Worm (Caenorhabditis elegans) whole organism, mixed stage, embryonic: ENCODE data around the gene pmp-2.

Source experiments
- M03D4.4 ChIP-seq: sonication (generic microtip); optimal IDR thresholded peaks from 2 replicates; lab custom pipeline; 2017; ENCODE audit warnings: mild to moderate bottlenecking, missing genetic modification characterization, missing compliant biosample characterization
- bed-3 ChIP-seq: fragments of 200-800 bp; sonication (Bioruptor generic); optimal IDR thresholded peaks from 3 replicates; lab custom pipeline; 2018; ENCODE audit warnings: mild to moderate bottlenecking, missing genetic modification characterization, moderate library complexity, missing compliant biosample characterization
- blmp-1 ChIP-seq: fragments of 150-350 bp; optimal IDR thresholded peaks from 2 replicates; lab custom pipeline; 2014; ENCODE audit warnings: missing biosample characterization, missing genetic modification characterization
- ceh-39 ChIP-seq: fragments of 150-350 bp; optimal IDR thresholded peaks from 2 replicates; lab custom pipeline; 2014; ENCODE audit warnings: missing biosample characterization, missing genetic modification characterization
- ceh-43 ChIP-seq: fragments of 200-800 bp; sonication (Bioruptor generic); optimal IDR thresholded peaks from 2 replicates; lab custom pipeline; 2018; ENCODE audit warnings: mild to moderate bottlenecking, missing genetic modification characterization, moderate library complexity, missing compliant biosample characterization
- ceh-83 ChIP-seq: fragments of 200-800 bp; sonication (Bioruptor generic); optimal IDR thresholded peaks from 2 replicates; lab custom pipeline; 2018; ENCODE audit warnings: mild to moderate bottlenecking, missing genetic modification characterization, missing compliant biosample characterization
- ces-1 ChIP-seq: fragments of 150-350 bp; optimal IDR thresholded peaks from 2 replicates; lab custom pipeline; 2014; ENCODE audit warnings: missing biosample characterization, missing genetic modification reagents, missing genetic modification characterization
- cnd-1 ChIP-seq: fragments of 200-800 bp; sonication (Bioruptor generic); optimal IDR thresholded peaks from 2 replicates; lab custom pipeline; 2018; ENCODE audit warnings: mild to moderate bottlenecking, missing genetic modification characterization, missing compliant biosample characterization
- elt-1 ChIP-seq: sonication (generic microtip); optimal IDR thresholded peaks from 2 replicates; lab custom pipeline; 2017; ENCODE audit warnings: missing genetic modification characterization, mild to moderate bottlenecking, missing compliant biosample characterization, antibody characterized with exemption, moderate library complexity, borderline replicate concordance; ENCODE audit not compliant: insufficient read depth
- flh-1 ChIP-seq: fragments of 200-800 bp; sonication (Bioruptor generic); optimal IDR thresholded peaks from 2 replicates; lab custom pipeline; 2018; ENCODE audit warnings: mild to moderate bottlenecking, missing genetic modification characterization, moderate library complexity, missing compliant biosample characterization
- ham-2 ChIP-seq: fragments of 200-800 bp; sonication (Bioruptor generic); optimal IDR thresholded peaks from 2 replicates; lab custom pipeline; 2018; ENCODE audit warnings: mild to moderate bottlenecking, missing genetic modification characterization, missing compliant biosample characterization
- hlh-1 ChIP-seq: fragments of 150-350 bp; optimal IDR thresholded peaks from 2 replicates; lab custom pipeline; 2014; ENCODE audit warnings: missing biosample characterization, missing genetic modification reagents, missing genetic modification characterization
- lin-13 ChIP-seq: fragments of 150-350 bp; optimal IDR thresholded peaks from 2 replicates; lab custom pipeline; 2014; ENCODE audit warnings: missing biosample characterization, missing genetic modification characterization
- lin-32 ChIP-seq: fragments of 200-800 bp; sonication (Bioruptor generic); optimal IDR thresholded peaks from 2 replicates; lab custom pipeline; 2018; ENCODE audit warnings: mild to moderate bottlenecking, missing genetic modification characterization, missing compliant biosample characterization
- lsy-2 ChIP-seq: fragments of 150-350 bp; optimal IDR thresholded peaks from 2 replicates; lab custom pipeline; 2014; ENCODE audit warnings: missing biosample characterization, missing genetic modification characterization
- mls-2 ChIP-seq: sonication (generic microtip); optimal IDR thresholded peaks from 2 replicates; lab custom pipeline; 2016; ENCODE audit warnings: mild to moderate bottlenecking, missing genetic modification characterization, moderate library complexity, missing compliant biosample characterization
- nhr-2 ChIP-seq: fragments of 150-350 bp; optimal IDR thresholded peaks from 2 replicates; lab custom pipeline; 2014; ENCODE audit warnings: missing biosample characterization, missing genetic modification characterization
- nhr-28 ChIP-seq: fragments of 150-350 bp; optimal IDR thresholded peaks from 2 replicates; lab custom pipeline; 2014; ENCODE audit warnings: missing biosample characterization, missing genetic modification characterization
- nhr-76 ChIP-seq: sonication (generic microtip); optimal IDR thresholded peaks from 2 replicates; lab custom pipeline; 2017; ENCODE audit warnings: missing biosample characterization, missing genetic modification characterization
- pha-4 ChIP-seq: fragments of 150-350 bp; optimal IDR thresholded peaks from 2 replicates; lab custom pipeline; 2018; ENCODE audit warnings: missing biosample characterization, missing genetic modification reagents, missing genetic modification characterization
- sptf-1 ChIP-seq: sonication (generic microtip); optimal IDR thresholded peaks from 2 replicates; lab custom pipeline; 2017; ENCODE audit warnings: mild to moderate bottlenecking, missing genetic modification characterization, moderate library complexity, missing compliant biosample characterization
- tbx-8 ChIP-seq: fragments of 200-800 bp; sonication (Bioruptor generic); optimal IDR thresholded peaks from 2 replicates; lab custom pipeline; 2018; ENCODE audit warnings: mild to moderate bottlenecking, missing genetic modification characterization, moderate library complexity, missing compliant biosample characterization
- unc-120 ChIP-seq: sonication (generic microtip); optimal IDR thresholded peaks from 2 replicates; lab custom pipeline; 2017; ENCODE audit warnings: missing genetic modification characterization, missing compliant biosample characterization; ENCODE audit not compliant: poor library complexity, severe bottlenecking
- unc-39 ChIP-seq: fragments of 150-350 bp; optimal IDR thresholded peaks from 2 replicates; lab custom pipeline; 2014; ENCODE audit warnings: missing biosample characterization, missing genetic modification characterization
- unc-62 ChIP-seq: fragments of 150-350 bp; optimal IDR thresholded peaks from 2 replicates; lab custom pipeline; 2014; ENCODE audit warnings: missing biosample characterization, missing genetic modification reagents, missing genetic modification characterization
- ztf-11 ChIP-seq: fragments of 150-350 bp; optimal IDR thresholded peaks from 2 replicates; lab custom pipeline; 2014; ENCODE audit warnings: missing biosample characterization, missing genetic modification characterization

Gene pmp-2

ce11 chrII:6836762-6837566 lies 50.6 kb downstream of the pmp-2 start:
- TF ChIP-seq pha-4 (tag; lab: Kevin White, UChicago) (peak; percentile 61), nhr-2 (tag; lab: Kevin White, UChicago) (no peak), blmp-1 (tag; lab: Kevin White, UChicago) (peak; percentile 9), lin-32 (peak; percentile 2)

DNA sequence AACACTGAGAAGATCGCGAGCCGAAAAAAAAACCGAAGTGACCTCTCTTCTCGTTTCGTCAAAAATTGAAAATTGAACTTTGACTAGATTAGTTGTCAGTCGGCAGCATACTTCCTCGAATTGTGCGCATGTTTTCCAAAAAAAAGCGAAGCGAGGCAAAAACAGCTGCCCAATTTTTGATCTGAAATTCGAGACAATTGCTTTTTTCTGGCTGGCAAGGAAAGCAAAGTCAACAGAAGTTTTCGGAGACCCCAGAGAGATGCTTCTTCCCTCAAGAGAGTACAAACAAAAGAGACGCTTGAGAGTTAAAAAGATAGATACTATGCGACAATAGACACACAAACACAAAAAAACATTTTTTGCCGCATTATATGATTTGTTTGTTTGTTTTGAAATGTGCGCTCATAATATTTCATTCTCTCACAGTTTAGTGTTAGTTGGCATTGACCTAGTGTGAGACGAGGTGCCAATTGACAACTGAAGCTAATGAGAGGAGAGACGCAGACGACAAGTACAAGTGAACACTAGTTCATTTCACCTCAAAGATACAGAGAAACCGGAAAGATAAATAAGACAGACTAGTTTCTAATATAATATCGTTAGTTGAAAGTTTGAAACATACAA lies 51.5 kb downstream of the pmp-2 start:
- TF ChIP-seq hlh-1 (tag; lab: Kevin White, UChicago) = peak; percentile 33
- no peak for TF ChIP-seq unc-39 (tag; lab: Kevin White, UChicago)
- TF ChIP-seq pha-4 (tag; lab: Kevin White, UChicago) = peak; percentile 27
- no peak for TF ChIP-seq tbx-8 (GFP tag; lab: Kevin White, UChicago)
- TF ChIP-seq ham-2 = no peak
- TF ChIP-seq flh-1 = no peak
- peak; percentile 9 for TF ChIP-seq lsy-2 (tag; lab: Kevin White, UChicago)
- TF ChIP-seq ztf-11 = no peak
- no peak for TF ChIP-seq bed-3 (GFP tag; lab: Kevin White, UChicago)
- no peak for TF ChIP-seq cnd-1 (tag; lab: Kevin White, UChicago)
- TF ChIP-seq lin-13 = no peak
- peak; percentile 55 for TF ChIP-seq unc-62 (GFP tag; lab: Kevin White, UChicago)
- no peak for TF ChIP-seq mls-2
- no peak for TF ChIP-seq unc-120 (tag; lab: Kevin White, UChicago)
- peak; percentile 43 for TF ChIP-seq ces-1 (GFP tag; lab: Kevin White, UChicago)
- TF ChIP-seq nhr-76 (tag; lab: Kevin White, UChicago) = no peak
- no peak for TF ChIP-seq nhr-28 (tag; lab: Kevin White, UChicago)
- TF ChIP-seq elt-1 (tag; lab: Kevin White, UChicago) = no peak

ce11 chrII:6835500-6835899 lies 52.1 kb downstream of the pmp-2 start:
- TF ChIP-seq nhr-2 (tag; lab: Kevin White, UChicago) = peak; percentile 40
- TF ChIP-seq ham-2 = no peak
- TF ChIP-seq cnd-1 (tag; lab: Kevin White, UChicago) = no peak
- TF ChIP-seq M03D4.4 (tag; lab: Kevin White, UChicago) = no peak
- TF ChIP-seq ces-1 (GFP tag; lab: Kevin White, UChicago) = peak; percentile 97
- TF ChIP-seq ceh-39 = peak; percentile 24
- no peak for TF ChIP-seq elt-1 (tag; lab: Kevin White, UChicago)
- TF ChIP-seq ceh-83 (GFP tag; lab: Kevin White, UChicago) = peak; percentile 35
- TF ChIP-seq lsy-2 (tag; lab: Kevin White, UChicago) = no peak
- TF ChIP-seq bed-3 (GFP tag; lab: Kevin White, UChicago) = no peak
- no peak for TF ChIP-seq blmp-1 (tag; lab: Kevin White, UChicago)
- TF ChIP-seq unc-62 (GFP tag; lab: Kevin White, UChicago) = peak; percentile 91
- no peak for TF ChIP-seq nhr-28 (tag; lab: Kevin White, UChicago)
- TF ChIP-seq, all 35 proteins: peak for 5

- TF ChIP-seq ceh-43 = no peak
- peak; percentile 5 for TF ChIP-seq ces-1 (GFP tag; lab: Kevin White, UChicago)
- TF ChIP-seq sptf-1 (tag; lab: Kevin White, UChicago) = peak; percentile 12
These were observed 53.0 kb downstream of the pmp-2 start, which contains the start of gene egl-27 for ce11 chrII:6834582-6835058. TSS of gene egl-27 (plus strand) at chrII:6835008.
